Worm (Caenorhabditis elegans) whole organism, L4/young adult: Measurements from ENCODE around the gene C29F9.8.
"Not testable (repeated sequence)": the region's sequence is repeated elsewhere in the genome, so short reads cannot be mapped to it uniquely, and the experiment has no call there.

Experiments used
- W03F9.2 ChIP-seq: fragments of 150-350 bp; optimal IDR thresholded peaks from 2 replicates; lab custom pipeline; 2014; ENCODE audit warnings: missing biosample characterization, missing genetic modification characterization
- dao-5 ChIP-seq: sonication (generic microtip); optimal IDR thresholded peaks from 2 replicates; lab custom pipeline; 2016; ENCODE audit warnings: missing genotype, missing genetic modification characterization, moderate library complexity, missing compliant biosample characterization
- him-1 ChIP-seq: sonication (generic microtip); optimal IDR thresholded peaks from 2 replicates; lab custom pipeline; 2016; ENCODE audit warnings: missing genotype, missing genetic modification reagents, missing genetic modification characterization, missing compliant biosample characterization

C29F9.8 gene

ce11 chrIII:114603-115002 is 17.7 kb upstream of the C29F9.8 start, which contains the start of gene C29F9.6:
C29F9.6 (plus strand) TSS chrIII:114903.
- no peak for TF ChIP-seq dao-5 (tag; lab: Kevin White, UChicago)
- no peak for TF ChIP-seq W03F9.2 (tag; lab: Kevin White, UChicago)
- no peak for TF ChIP-seq him-1 (tag; lab: Kevin White, UChicago)

- TF ChIP-seq him-1, W03F9.2, dao-5 (tag; lab: Kevin White, UChicago): not testable (repeated sequence)
These were observed 1.9 kb upstream of the C29F9.8 start, which contains the start of gene C29F9.9 for ce11 chrIII:98822-99221. C29F9.9 (minus strand) TSS chrIII:98922.

ce11 chrIII:96196-96595 is 722 bp downstream of the C29F9.8 start:
- TF ChIP-seq him-1 (tag; lab: Kevin White, UChicago): no peak
- TF ChIP-seq dao-5 (tag; lab: Kevin White, UChicago): no peak
- no peak for TF ChIP-seq W03F9.2 (tag; lab: Kevin White, UChicago)

- TF ChIP-seq him-1 (tag; lab: Kevin White, UChicago) (no peak), dao-5 (tag; lab: Kevin White, UChicago) (no peak), W03F9.2 (tag; lab: Kevin White, UChicago) (no peak)
These were observed 2.1 kb downstream of the C29F9.8 start, which contains the start of gene pat-4 for ce11 chrIII:94759-95330. pat-4 (minus strand) TSS chrIII:94809.

ce11 chrIII:92247-92646 is 4.7 kb downstream of the C29F9.8 start:
- TF ChIP-seq W03F9.2 (tag; lab: Kevin White, UChicago) (no peak), him-1 (tag; lab: Kevin White, UChicago) (no peak), dao-5 (tag; lab: Kevin White, UChicago) (no peak)

- TF ChIP-seq dao-5 (tag; lab: Kevin White, UChicago): no peak
- TF ChIP-seq W03F9.2 (tag; lab: Kevin White, UChicago): peak; percentile 40
These were observed 7.8 kb downstream of the C29F9.8 start for ce11 chrIII:89155-89554.

- TF ChIP-seq him-1 (tag; lab: Kevin White, UChicago) (no peak), W03F9.2 (tag; lab: Kevin White, UChicago) (no peak), dao-5 (tag; lab: Kevin White, UChicago) (no peak)
These were observed 9.7 kb downstream of the C29F9.8 start, which contains the start of the genes F54C4.4 and mrpl-40 for ce11 chrIII:87183-87582. F54C4.4 (minus strand) TSS chrIII:87381. mrpl-40 (plus strand) TSS chrIII:87559.

ce11 chrIII:86316-86715 is 10.6 kb downstream of the C29F9.8 start, which contains the start of gene attf-3:
attf-3 (minus strand) TSS chrIII:86384.
- TF ChIP-seq him-1 (tag; lab: Kevin White, UChicago): no peak
- no peak for TF ChIP-seq dao-5 (tag; lab: Kevin White, UChicago)
- peak; percentile 83 for TF ChIP-seq W03F9.2 (tag; lab: Kevin White, UChicago)

ce11 chrIII:84372-84771 is 12.5 kb downstream of the C29F9.8 start:
- no peak for TF ChIP-seq dao-5 (tag; lab: Kevin White, UChicago)
- TF ChIP-seq him-1 (tag; lab: Kevin White, UChicago): no peak
- no peak for TF ChIP-seq W03F9.2 (tag; lab: Kevin White, UChicago)

- no peak for TF ChIP-seq dao-5 (tag; lab: Kevin White, UChicago)
- TF ChIP-seq W03F9.2 (tag; lab: Kevin White, UChicago): no peak
- TF ChIP-seq him-1 (tag; lab: Kevin White, UChicago): no peak
These were observed 24.8 kb downstream of the C29F9.8 start for ce11 chrIII:72078-72477.

ce11 chrIII:69652-70051 is 27.3 kb downstream of the C29F9.8 start, which contains the start of gene spt-4:
spt-4 (minus strand) TSS chrIII:69752.
- TF ChIP-seq dao-5 (tag; lab: Kevin White, UChicago): no peak
- no peak for TF ChIP-seq him-1 (tag; lab: Kevin White, UChicago)
- no peak for TF ChIP-seq W03F9.2 (tag; lab: Kevin White, UChicago)

- TF ChIP-seq dao-5 (tag; lab: Kevin White, UChicago) (no peak), him-1 (tag; lab: Kevin White, UChicago) (peak; percentile 54)
These were observed 29.9 kb downstream of the C29F9.8 start for ce11 chrIII:67025-67424.

ce11 chrIII:66160-66559 is 30.8 kb downstream of the C29F9.8 start, which contains the start of gene pck-1:
pck-1 (minus strand) TSS chrIII:66260.
- TF ChIP-seq him-1 (tag; lab: Kevin White, UChicago): no peak
- no peak for TF ChIP-seq dao-5 (tag; lab: Kevin White, UChicago)
- no peak for TF ChIP-seq W03F9.2 (tag; lab: Kevin White, UChicago)

- TF ChIP-seq dao-5 (tag; lab: Kevin White, UChicago): no peak
- no peak for TF ChIP-seq him-1 (tag; lab: Kevin White, UChicago)
- no peak for TF ChIP-seq W03F9.2 (tag; lab: Kevin White, UChicago)
These were observed 31.3 kb downstream of the C29F9.8 start for ce11 chrIII:65626-65937.
